Fruit fly (Drosophila melanogaster) whole organism, embryonic: ENCODE measurements around the gene PAN3.

Experiments used
- Blimp-1 ChIP-seq: fragments of 200-800 bp; sonication (Bioruptor generic); optimal IDR thresholded peaks from 3 replicates; lab custom pipeline; 2018; ENCODE audit warnings: missing biosample characterization, missing genetic modification characterization, mild to moderate bottlenecking, moderate library complexity, missing genetic modification reagents
- CG10147 ChIP-seq: fragments of 200-800 bp; sonication (Bioruptor generic); optimal IDR thresholded peaks from 2 replicates; lab custom pipeline; 2019; ENCODE audit warnings: missing biosample characterization, mild to moderate bottlenecking, missing genetic modification characterization, moderate library complexity
- CG10274 ChIP-seq: fragments of 200-800 bp; sonication (Bioruptor generic); optimal IDR thresholded peaks from 3 replicates; lab custom pipeline; 2017; ENCODE audit warnings: missing biosample characterization, mild to moderate bottlenecking, missing genetic modification characterization
- CG10543 ChIP-seq: fragments of 200-800 bp; sonication (Bioruptor generic); optimal IDR thresholded peaks from 3 replicates; lab custom pipeline; 2017; ENCODE audit warnings: missing biosample characterization, mild to moderate bottlenecking, missing genetic modification characterization, moderate library complexity
- CG10959 ChIP-seq: fragments of 200-800 bp; sonication (Bioruptor generic); IDR thresholded peaks from 2 replicates; pipeline ENCODE4 v1.3.6; 2022; ENCODE audit warnings: missing biosample characterization, missing genetic modification characterization
- CG11504 ChIP-seq: fragments of 200-800 bp; sonication (Bioruptor generic); optimal IDR thresholded peaks from 3 replicates; lab custom pipeline; 2019; ENCODE audit warnings: missing biosample characterization, mild to moderate bottlenecking, missing genetic modification characterization, moderate library complexity
- CG11560 ChIP-seq: fragments of 200-800 bp; sonication (Bioruptor generic); IDR thresholded peaks from 3 replicates; pipeline ENCODE4 v1.3.6; 2022; ENCODE audit warnings: missing biosample characterization, missing genetic modification characterization
- CG13424 ChIP-seq: fragments of 200-800 bp; sonication (Bioruptor generic); optimal IDR thresholded peaks from 2 replicates; lab custom pipeline; 2019; ENCODE audit warnings: missing biosample characterization, mild to moderate bottlenecking, missing genetic modification characterization, moderate library complexity
- CG14050 ChIP-seq: fragments of 200-800 bp; sonication (Bioruptor generic); IDR thresholded peaks from 3 replicates; pipeline ENCODE4 v1.3.6; 2022; ENCODE audit warnings: missing biosample characterization, missing genetic modification characterization
- CG14710 ChIP-seq: fragments of 200-800 bp; sonication (Bioruptor generic); optimal IDR thresholded peaks from 3 replicates; lab custom pipeline; 2019; ENCODE audit warnings: missing biosample characterization, mild to moderate bottlenecking, missing genetic modification characterization, moderate library complexity
- CG15514 ChIP-seq: fragments of 200-800 bp; sonication (Bioruptor generic); optimal IDR thresholded peaks from 3 replicates; lab custom pipeline; 2017; ENCODE audit warnings: missing biosample characterization, missing genetic modification characterization, mild to moderate bottlenecking, moderate library complexity, missing genetic modification reagents
- CG17361 ChIP-seq: fragments of 200-800 bp; sonication (Bioruptor generic); IDR thresholded peaks from 3 replicates; pipeline ENCODE4 v1.3.6; 2022; ENCODE audit warnings: missing biosample characterization, missing genetic modification characterization
- CG18262 ChIP-seq: fragments of 200-800 bp; optimal IDR thresholded peaks from 3 replicates; lab custom pipeline; 2019; ENCODE audit warnings: missing biosample characterization, mild to moderate bottlenecking, missing genetic modification characterization, moderate library complexity
- CG1832 ChIP-seq: fragments of 200-800 bp; sonication (Bioruptor generic); optimal IDR thresholded peaks from 2 replicates; lab custom pipeline; 2017; ENCODE audit warnings: missing biosample characterization, mild to moderate bottlenecking, missing genetic modification characterization, inconsistent platforms
- CG2199 ChIP-seq: fragments of 200-800 bp; sonication (Bioruptor generic); IDR thresholded peaks from 3 replicates; pipeline ENCODE4 v1.3.6; 2022; ENCODE audit warnings: missing biosample characterization, missing genetic modification characterization
- CG2202 ChIP-seq: fragments of 200-800 bp; sonication (Bioruptor generic); optimal IDR thresholded peaks from 2 replicates; lab custom pipeline; 2018; ENCODE audit warnings: missing biosample characterization, mild to moderate bottlenecking, missing genetic modification characterization
- CG2678 ChIP-seq: fragments of 200-800 bp; sonication (Bioruptor generic); optimal IDR thresholded peaks from 3 replicates; lab custom pipeline; 2019; ENCODE audit warnings: missing biosample characterization, mild to moderate bottlenecking, missing genetic modification characterization, moderate library complexity
- CG3065 ChIP-seq: fragments of 200-800 bp; sonication (Bioruptor generic); optimal IDR thresholded peaks from 2 replicates; lab custom pipeline; 2016; ENCODE audit warnings: missing biosample characterization, missing genetic modification characterization
- CG3407 ChIP-seq: fragments of 200-800 bp; sonication (Bioruptor generic); optimal IDR thresholded peaks from 2 replicates; lab custom pipeline; 2018; ENCODE audit warnings: missing biosample characterization, mild to moderate bottlenecking, missing genetic modification characterization
- CG43689 ChIP-seq: fragments of 200-800 bp; sonication (Bioruptor generic); IDR thresholded peaks from 2 replicates; pipeline ENCODE4 v1.3.6; 2022; ENCODE audit warnings: missing biosample characterization, missing genetic modification characterization
- CG4730 ChIP-seq: fragments of 200-800 bp; sonication (Bioruptor generic); IDR thresholded peaks from 2 replicates; pipeline ENCODE4 v1.3.6; 2022; ENCODE audit warnings: missing biosample characterization, missing genetic modification characterization
- CG5953 ChIP-seq: fragments of 200-800 bp; sonication (Bioruptor generic); IDR thresholded peaks from 2 replicates; pipeline ENCODE4 v1.3.6; 2022; ENCODE audit warnings: missing biosample characterization, missing genetic modification characterization
- CG9609 ChIP-seq: fragments of 200-800 bp; sonication (Bioruptor generic); optimal IDR thresholded peaks from 3 replicates; lab custom pipeline; 2016; ENCODE audit warnings: missing biosample characterization, missing genetic modification characterization
- CG9727 ChIP-seq: fragments of 200-800 bp; sonication (Bioruptor generic); optimal IDR thresholded peaks from 3 replicates; lab custom pipeline; 2017; ENCODE audit warnings: missing biosample characterization, mild to moderate bottlenecking, missing genetic modification characterization
- CG9797 ChIP-seq: fragments of 200-800 bp; sonication (Bioruptor generic); optimal IDR thresholded peaks from 3 replicates; lab custom pipeline; 2018; ENCODE audit warnings: missing biosample characterization, mild to moderate bottlenecking, missing genetic modification characterization
- Camta ChIP-seq: fragments of 200-800 bp; sonication (Bioruptor generic); optimal IDR thresholded peaks from 2 replicates; lab custom pipeline; 2016; ENCODE audit warnings: missing biosample characterization, missing genetic modification characterization
- Dfd ChIP-seq, 2 experiments: fragments of >200 bp; optimal IDR thresholded peaks; 2 replicates each; lab custom pipeline; 2017; ENCODE audit warnings: missing biosample characterization in 2 of 2, missing genetic modification characterization in 2 of 2
- Dip2 ChIP-seq: fragments of 200-800 bp; sonication (Bioruptor generic); IDR thresholded peaks from 2 replicates; pipeline ENCODE4 v1.3.6; 2022; ENCODE audit warnings: missing biosample characterization, missing genetic modification characterization
- Dref ChIP-seq: fragments of 200-800 bp; sonication (Bioruptor generic); IDR thresholded peaks from 2 replicates; pipeline ENCODE4 v1.3.6; 2022; ENCODE audit warnings: missing biosample characterization, missing genetic modification characterization
- Fer2 ChIP-seq: fragments of 200-800 bp; sonication (Bioruptor generic); optimal IDR thresholded peaks from 2 replicates; lab custom pipeline; 2018; ENCODE audit warnings: missing biosample characterization, mild to moderate bottlenecking, missing genetic modification characterization, moderate library complexity
- H2.0 ChIP-seq: fragments of 200-800 bp; sonication (Bioruptor generic); IDR thresholded peaks from 2 replicates; pipeline ENCODE4 v1.3.6; 2022; ENCODE audit warnings: missing biosample characterization, missing genetic modification characterization
- HHEX ChIP-seq: fragments of 200-800 bp; sonication (Bioruptor generic); optimal IDR thresholded peaks from 3 replicates; lab custom pipeline; 2017; ENCODE audit warnings: missing biosample characterization, mild to moderate bottlenecking, missing genetic modification characterization, missing genetic modification reagents
- Hmx ChIP-seq: fragments of 200-800 bp; sonication (Bioruptor generic); optimal IDR thresholded peaks from 2 replicates; lab custom pipeline; 2016; ENCODE audit warnings: missing biosample characterization, missing genetic modification characterization
- Hr78 ChIP-seq, 2 experiments: fragments of 200-800 bp in 1 of 2; fragments of >200 bp in 1 of 2; sonication (Bioruptor generic) in 1 of 2; optimal IDR thresholded peaks; 2 replicates each; lab custom pipeline; 2017 to 2019; ENCODE audit warnings: missing biosample characterization in 2 of 2, missing genetic modification characterization in 2 of 2, mild to moderate bottlenecking in 1 of 2, moderate library complexity in 1 of 2
- Hsf ChIP-seq: fragments of 200-800 bp; sonication (Bioruptor generic); optimal IDR thresholded peaks from 3 replicates; lab custom pipeline; 2016; ENCODE audit warnings: missing biosample characterization, missing genetic modification characterization
- Jarid2 ChIP-seq: fragments of 200-800 bp; sonication (Bioruptor generic); optimal IDR thresholded peaks from 3 replicates; lab custom pipeline; 2017; ENCODE audit warnings: mild to moderate bottlenecking, missing biosample characterization, missing genetic modification reagents, missing genetic modification characterization
- MTF-1 ChIP-seq: fragments of 200-800 bp; sonication (Bioruptor generic); optimal IDR thresholded peaks from 2 replicates; lab custom pipeline; 2018; ENCODE audit warnings: missing biosample characterization, mild to moderate bottlenecking, missing genetic modification characterization, borderline replicate concordance
- Mad ChIP-seq: fragments of 200-800 bp; sonication (Bioruptor generic); optimal IDR thresholded peaks from 2 replicates; lab custom pipeline; 2016; ENCODE audit warnings: missing biosample characterization, missing genetic modification characterization
- Optix ChIP-seq: fragments of 200-800 bp; sonication (Bioruptor generic); IDR thresholded peaks from 3 replicates; pipeline ENCODE4 v1.3.6; 2022; ENCODE audit warnings: missing biosample characterization, missing genetic modification characterization
- bowl ChIP-seq: fragments of 200-800 bp; sonication (Bioruptor generic); IDR thresholded peaks from 2 replicates; pipeline ENCODE4 v1.3.6; 2022; ENCODE audit warnings: missing biosample characterization, missing genetic modification characterization
- ems ChIP-seq: fragments of 200-800 bp; sonication (Bioruptor generic); optimal IDR thresholded peaks from 3 replicates; lab custom pipeline; 2016; ENCODE audit warnings: missing biosample characterization, missing genetic modification characterization
- fu2 ChIP-seq: fragments of 200-800 bp; sonication (Bioruptor generic); optimal IDR thresholded peaks from 2 replicates; lab custom pipeline; 2016; ENCODE audit warnings: missing biosample characterization, missing genetic modification characterization
- gt ChIP-seq: fragments of 200-800 bp; sonication (Bioruptor generic); IDR thresholded peaks from 2 replicates; pipeline ENCODE4 v1.3.6; 2022; ENCODE audit warnings: missing biosample characterization, missing genetic modification characterization
- hb ChIP-seq: fragments of 200-800 bp; sonication (Bioruptor generic); IDR thresholded peaks from 3 replicates; pipeline ENCODE4 v1.3.6; 2022; ENCODE audit warnings: missing biosample characterization, missing genetic modification characterization; ENCODE audit not compliant: partially characterized antibody
- her ChIP-seq: fragments of 200-800 bp; sonication (Bioruptor generic); optimal IDR thresholded peaks from 2 replicates; lab custom pipeline; 2016; ENCODE audit warnings: missing biosample characterization, missing genetic modification characterization
- kay ChIP-seq: fragments of 200-800 bp; sonication (Bioruptor generic); optimal IDR thresholded peaks from 2 replicates; lab custom pipeline; 2016; ENCODE audit warnings: missing biosample characterization, missing genetic modification characterization
- prd ChIP-seq, 3 experiments: fragments of >200 bp in 2 of 3; fragments of 200-800 bp in 1 of 3; sonication (Bioruptor generic) in 1 of 3; optimal IDR thresholded peaks in 2 of 3; IDR thresholded peaks in 1 of 3; 2 replicates in 2 of 3; 3 replicates in 1 of 3; pipeline versions ENCODE4 v1.3.6 to Lab custom; 2017 to 2022; ENCODE audit warnings: missing biosample characterization in 1 of 3, missing genetic modification characterization in 1 of 3
- tio ChIP-seq: fragments of 200-800 bp; sonication (Bioruptor generic); optimal IDR thresholded peaks from 2 replicates; lab custom pipeline; 2017; ENCODE audit warnings: missing biosample characterization, missing genetic modification characterization, inconsistent platforms
- twi ChIP-seq: fragments of 200-800 bp; optimal IDR thresholded peaks from 2 replicates; lab custom pipeline; 2019; ENCODE audit warnings: missing biosample characterization, mild to moderate bottlenecking, missing genetic modification characterization, moderate library complexity

PAN3 gene

DNA sequence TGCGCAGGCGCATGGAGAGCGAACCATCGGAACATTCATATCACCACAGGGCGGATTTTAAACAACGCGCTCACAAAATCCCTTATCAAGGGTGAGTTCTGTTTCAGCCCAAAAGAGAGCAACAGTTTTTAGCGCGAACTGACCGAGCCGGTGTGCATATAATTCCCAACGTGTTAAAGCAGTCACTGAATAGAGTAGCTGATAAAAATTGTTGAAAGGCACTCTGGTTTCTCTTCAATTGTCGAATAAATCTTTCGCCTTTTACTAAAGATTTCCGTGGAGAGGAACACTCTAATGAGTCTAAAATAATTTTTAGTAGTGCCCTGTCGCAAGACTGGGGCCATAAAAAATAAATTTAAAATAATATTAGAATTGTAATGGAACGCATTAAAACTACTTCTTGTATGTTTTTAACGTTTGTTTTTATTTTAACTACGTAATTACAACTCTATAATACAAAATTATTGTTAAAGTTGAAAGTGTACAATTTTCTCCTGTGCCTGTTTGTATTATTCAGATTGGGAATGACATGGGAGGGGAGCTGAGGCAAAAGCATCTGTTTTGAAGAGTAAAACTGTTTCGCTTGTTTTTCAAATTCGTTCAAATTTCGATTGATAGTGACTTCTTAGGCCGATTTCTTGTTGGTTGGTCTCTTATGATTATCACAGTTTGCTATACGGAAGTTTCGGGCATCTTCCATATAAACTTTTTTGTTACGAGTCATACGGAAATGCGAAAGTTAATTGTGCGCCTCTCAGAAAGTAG is 19.8 kb downstream of the PAN3 start (continued):
- TF ChIP-seq CG11560 (no peak), twi (peak; percentile 7), CG1832 (no peak), bowl (GFP tag; lab: Robert Waterston, UW) (0 out of 2 replicates have a peak, but pooled peaks have one; percentile 4), CG11504 (tag; lab: Kevin White, UChicago) (no peak), CG3407 (no peak), her (GFP tag; lab: Kevin White, UChicago) (peak; percentile 57), Fer2 (tag; lab: Kevin White, UChicago) (no peak), CG2199 (peak; percentile 69; the same call in 1 of the 3 replicates), CG18262 (tag; lab: Kevin White, UChicago) (peak; percentile 56), Hmx (no peak), CG2678 (no peak), CG3065 (no peak), CG15514 (no peak), CG10543 (GFP tag; lab: Kevin White, UChicago) (no peak), tio (GFP tag; lab: Kevin White, UChicago) (no peak), gt (GFP tag; lab: Robert Waterston, UW) (no peak), MTF-1 (GFP tag; lab: Kevin White, UChicago) (peak; percentile 28), Blimp-1 (GFP tag; lab: Kevin White, UChicago) (peak; percentile 48), Dip2 (no peak), Jarid2 (GFP tag; lab: Kevin White, UChicago) (peak; percentile 67), CG14710 (tag; lab: Kevin White, UChicago) (peak; percentile 37), ems (peak; percentile 37), CG13424 (tag; lab: Kevin White, UChicago) (peak; percentile 22), CG10959 (peak; percentile 60), hb (GFP tag; lab: Robert Waterston, UW) (no peak), CG9727 (GFP tag; lab: Kevin White, UChicago) (peak; percentile 39), Mad (GFP tag; lab: Kevin White, UChicago) (peak; percentile 41), fu2 (GFP tag; lab: Kevin White, UChicago) (no peak), CG9797 (GFP tag; lab: Kevin White, UChicago) (no peak), Hr78 (GFP tag; optimal IDR thresholded peaks at IDR 0.05; lab: Kevin White, UChicago) (no peak), Hsf (GFP tag; lab: Kevin White, UChicago) (peak; percentile 39), Camta (GFP tag; lab: Kevin White, UChicago) (peak; percentile 59), H2.0 (peak; percentile 49), CG5953 (no peak), CG4730 (GFP tag; lab: Robert Waterston, UW) (peak; percentile 14; the same call in 1 of the 2 replicates), CG43689 (no peak), Optix (no peak), prd (optimal IDR thresholded peaks at IDR 0.05; lab: Kevin White, UChicago) (no peak), prd (GFP tag; IDR thresholded peaks at IDR 0.05; lab: Robert Waterston, UW) (peak; percentile 57), CG10147 (no peak), HHEX (GFP tag; lab: Kevin White, UChicago) (no peak), CG9609 (no peak), CG10274 (GFP tag; lab: Kevin White, UChicago) (no peak), CG14050 (GFP tag; lab: Robert Waterston, UW) (no peak), Dfd (GFP tag; optimal IDR thresholded peaks at IDR 0.05; lab: Kevin White, UChicago) (no peak), kay (peak; percentile 31), CG2202 (tag; lab: Kevin White, UChicago) (no peak), Dref (GFP tag; lab: Robert Waterston, UW) (no peak), CG17361 (GFP tag; lab: Robert Waterston, UW) (peak; percentile 46; the same call in 1 of the 3 replicates)
